Fruit fly (Drosophila melanogaster) whole organism: ENCODE measurements around the gene ppk20.

Source experiments
- CG8478 ChIP-seq: fragments of >200 bp; optimal IDR thresholded peaks from 2 replicates; lab custom pipeline; 2018; ENCODE audit warnings: inconsistent platforms
- pan ChIP-seq: fragments of >200 bp; optimal IDR thresholded peaks from 2 replicates; lab custom pipeline; 2017

dm6 chr3R:29689833-29690538, 21.3 kb upstream of the ppk20 start:
- TF ChIP-seq CG8478 (lab: Kevin White, UChicago) (no peak), pan (lab: Kevin White, UChicago) (no peak)
